Fruit fly (Drosophila melanogaster) whole organism, embryonic: ENCODE measurements around the gene vari.

Experiments
- CG12659 ChIP-seq: fragments of 200-800 bp; sonication (Bioruptor generic); optimal IDR thresholded peaks from 3 replicates; lab custom pipeline; 2017; ENCODE audit warnings: mild to moderate bottlenecking, missing biosample characterization, missing genetic modification reagents, missing genetic modification characterization
- CG14050 ChIP-seq: fragments of 200-800 bp; sonication (Bioruptor generic); IDR thresholded peaks from 3 replicates; pipeline ENCODE4 v1.3.6; 2022; ENCODE audit warnings: missing biosample characterization, missing genetic modification characterization
- CG1647 ChIP-seq: fragments of 200-800 bp; sonication (Bioruptor generic); optimal IDR thresholded peaks from 3 replicates; lab custom pipeline; 2016; ENCODE audit warnings: missing biosample characterization, missing genetic modification characterization
- Dref ChIP-seq: fragments of 200-800 bp; sonication (Bioruptor generic); IDR thresholded peaks from 2 replicates; pipeline ENCODE4 v1.3.6; 2022; ENCODE audit warnings: missing biosample characterization, missing genetic modification characterization
- GATAe ChIP-seq: fragments of 200-800 bp; sonication (Bioruptor generic); conservative IDR thresholded peaks from 2 replicates; pipeline ENCODE4 v1.3.6; 2022; ENCODE audit warnings: missing biosample characterization, missing genetic modification characterization
- Hr78 ChIP-seq, 2 experiments: fragments of 200-800 bp in 1 of 2; fragments of >200 bp in 1 of 2; sonication (Bioruptor generic) in 1 of 2; optimal IDR thresholded peaks; 2 replicates each; lab custom pipeline; 2017 to 2019; ENCODE audit warnings: missing biosample characterization in 2 of 2, missing genetic modification characterization in 2 of 2, mild to moderate bottlenecking in 1 of 2, moderate library complexity in 1 of 2
- Nf-YB ChIP-seq: fragments of 200-800 bp; sonication (Bioruptor generic); optimal IDR thresholded peaks from 3 replicates; lab custom pipeline; 2019; ENCODE audit warnings: missing biosample characterization, mild to moderate bottlenecking, missing genetic modification characterization, moderate library complexity
- gce ChIP-seq: fragments of 200-800 bp; sonication (Bioruptor generic); IDR thresholded peaks from 3 replicates; pipeline ENCODE4 v1.3.6; 2022; ENCODE audit warnings: missing biosample characterization, missing genetic modification characterization
- gt ChIP-seq: fragments of 200-800 bp; sonication (Bioruptor generic); IDR thresholded peaks from 2 replicates; pipeline ENCODE4 v1.3.6; 2022; ENCODE audit warnings: missing biosample characterization, missing genetic modification characterization
- lilli ChIP-seq: fragments of 200-800 bp; sonication (Bioruptor generic); optimal IDR thresholded peaks from 3 replicates; lab custom pipeline; 2016; ENCODE audit warnings: missing biosample characterization, missing genetic modification characterization

DNA sequence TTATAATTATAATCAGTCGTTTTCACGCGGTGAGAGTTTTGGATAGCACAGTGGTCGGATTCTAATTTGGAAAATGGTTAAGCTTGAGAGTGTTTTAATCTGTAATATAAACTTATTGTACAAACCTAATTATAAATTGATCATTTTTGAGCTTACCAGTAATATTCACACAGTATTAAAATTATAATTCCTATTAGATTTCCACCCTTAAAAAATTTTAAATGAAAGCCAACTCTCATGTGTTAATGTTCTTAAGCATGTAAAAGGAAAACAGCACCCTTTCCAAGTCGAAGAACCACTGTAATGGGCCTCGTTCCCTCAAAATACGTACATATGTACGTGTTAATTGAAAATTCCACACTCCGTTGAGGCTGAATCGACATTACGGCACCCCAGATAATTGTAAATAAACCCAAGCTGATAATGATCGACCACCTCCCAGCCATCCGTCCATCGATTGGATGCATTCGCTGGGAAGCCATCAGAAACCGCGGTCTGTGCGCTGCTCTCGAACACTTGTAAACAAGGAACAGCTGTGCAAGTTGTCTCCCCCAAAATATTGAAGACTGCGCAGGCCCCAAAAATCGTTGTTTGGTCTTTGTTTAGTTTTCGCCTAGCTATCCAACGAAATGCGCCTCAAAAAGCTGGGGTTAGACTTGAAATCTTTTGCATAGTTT, 36.9 kb downstream of the vari start:
- TF ChIP-seq CG14050 (no peak), Nf-YB (GFP tag; lab: Kevin White, UChicago) (peak; percentile 27), lilli (GFP tag; lab: Kevin White, UChicago) (peak; percentile 43), Dref (GFP tag; lab: Robert Waterston, UW) (no peak), gce (no peak), GATAe (GFP tag; lab: Robert Waterston, UW) (no peak), Hr78 (GFP tag; optimal IDR thresholded peaks at IDR 0.05; lab: Kevin White, UChicago) (no peak), gt (no peak), CG1647 (no peak), CG12659 (GFP tag; lab: Kevin White, UChicago) (peak; percentile 21)
